Fruit fly (Drosophila melanogaster) whole organism, embryonic: Measurements from ENCODE around the gene CG8117.

Experiments
- CG10366 ChIP-seq: fragments of 200-800 bp; sonication (Bioruptor generic); IDR thresholded peaks from 2 replicates; pipeline ENCODE4 v1.3.6; 2022; ENCODE audit warnings: missing biosample characterization, missing genetic modification characterization
- CG10654 ChIP-seq: fragments of 200-800 bp; sonication (Bioruptor generic); optimal IDR thresholded peaks from 2 replicates; lab custom pipeline; 2016; ENCODE audit warnings: missing biosample characterization, missing genetic modification characterization
- CG11504 ChIP-seq: fragments of 200-800 bp; sonication (Bioruptor generic); optimal IDR thresholded peaks from 3 replicates; lab custom pipeline; 2019; ENCODE audit warnings: missing biosample characterization, mild to moderate bottlenecking, missing genetic modification characterization, moderate library complexity
- CG11695 ChIP-seq: fragments of 200-800 bp; sonication (Bioruptor generic); IDR thresholded peaks from 3 replicates; pipeline ENCODE4 v1.3.6; 2022; ENCODE audit warnings: missing biosample characterization, missing genetic modification characterization
- CG11696 ChIP-seq: fragments of 200-800 bp; sonication (Bioruptor generic); IDR thresholded peaks from 2 replicates; pipeline ENCODE4 v1.3.6; 2022; ENCODE audit warnings: missing biosample characterization, missing genetic modification characterization
- CG15011 ChIP-seq: fragments of 200-800 bp; sonication (Bioruptor generic); optimal IDR thresholded peaks from 3 replicates; lab custom pipeline; 2018; ENCODE audit warnings: missing biosample characterization, mild to moderate bottlenecking, missing genetic modification characterization
- CG15601 ChIP-seq: fragments of 200-800 bp; sonication (Bioruptor generic); optimal IDR thresholded peaks from 3 replicates; lab custom pipeline; 2019; ENCODE audit warnings: missing biosample characterization, mild to moderate bottlenecking, missing genetic modification characterization, moderate library complexity
- CG16813 ChIP-seq: fragments of 200-800 bp; sonication (Bioruptor generic); IDR thresholded peaks from 3 replicates; pipeline ENCODE4 v1.3.6; 2022; ENCODE audit warnings: missing biosample characterization, missing genetic modification characterization; ENCODE audit not compliant: partially characterized antibody
- CG17359 ChIP-seq: fragments of 200-800 bp; sonication (Bioruptor generic); optimal IDR thresholded peaks from 3 replicates; lab custom pipeline; 2018; ENCODE audit warnings: missing biosample characterization, mild to moderate bottlenecking, missing genetic modification characterization, moderate library complexity
- CG17612 ChIP-seq: fragments of 200-800 bp; sonication (Bioruptor generic); IDR thresholded peaks from 2 replicates; pipeline ENCODE4 v1.3.6; 2022; ENCODE audit warnings: missing biosample characterization, missing genetic modification characterization
- CG18599 ChIP-seq: fragments of 200-800 bp; sonication (Bioruptor generic); optimal IDR thresholded peaks from 3 replicates; lab custom pipeline; 2017; ENCODE audit warnings: missing biosample characterization, missing genetic modification characterization, mild to moderate bottlenecking, moderate library complexity, missing genetic modification reagents
- CG32532 ChIP-seq: fragments of 200-800 bp; sonication (Bioruptor generic); IDR thresholded peaks from 2 replicates; pipeline ENCODE4 v1.3.6; 2022; ENCODE audit warnings: missing biosample characterization, missing genetic modification characterization
- CG3726 ChIP-seq: fragments of 200-800 bp; sonication (Bioruptor generic); IDR thresholded peaks from 3 replicates; pipeline ENCODE4, ENCODE4 v1.3.6; 2022; ENCODE audit warnings: missing biosample characterization, missing genetic modification characterization
- CG3847 ChIP-seq: fragments of 200-800 bp; sonication (Bioruptor generic); IDR thresholded peaks from 2 replicates; pipeline ENCODE4 v1.3.6; 2022; ENCODE audit warnings: missing biosample characterization, missing genetic modification characterization
- CG4328 ChIP-seq: fragments of 200-800 bp; sonication (Bioruptor generic); optimal IDR thresholded peaks from 3 replicates; lab custom pipeline; 2017; ENCODE audit warnings: missing biosample characterization, missing genetic modification reagents, missing genetic modification characterization
- CG6654 ChIP-seq: fragments of 200-800 bp; sonication (Bioruptor generic); optimal IDR thresholded peaks from 2 replicates; lab custom pipeline; 2017; ENCODE audit warnings: missing biosample characterization, mild to moderate bottlenecking, missing genetic modification characterization
- CG7556 ChIP-seq: fragments of 200-800 bp; sonication (Bioruptor generic); optimal IDR thresholded peaks from 2 replicates; lab custom pipeline; 2017; ENCODE audit warnings: missing biosample characterization, mild to moderate bottlenecking, missing genetic modification characterization
- CG7786 ChIP-seq: fragments of 200-800 bp; sonication (Bioruptor generic); optimal IDR thresholded peaks from 2 replicates; lab custom pipeline; 2016; ENCODE audit warnings: missing biosample characterization, missing genetic modification characterization
- D19A ChIP-seq: fragments of 200-800 bp; optimal IDR thresholded peaks from 3 replicates; lab custom pipeline; 2019; ENCODE audit warnings: missing biosample characterization, mild to moderate bottlenecking, missing genetic modification characterization, moderate library complexity
- Hr3 ChIP-seq: fragments of 200-800 bp; sonication (Bioruptor generic); optimal IDR thresholded peaks from 3 replicates; lab custom pipeline; 2016; ENCODE audit warnings: missing biosample characterization, missing genetic modification characterization
- Hsf ChIP-seq: fragments of 200-800 bp; sonication (Bioruptor generic); optimal IDR thresholded peaks from 3 replicates; lab custom pipeline; 2016; ENCODE audit warnings: missing biosample characterization, missing genetic modification characterization
- Max ChIP-seq: fragments of 200-800 bp; sonication (Bioruptor generic); optimal IDR thresholded peaks from 2 replicates; lab custom pipeline; 2016; ENCODE audit warnings: missing biosample characterization, mild to moderate bottlenecking, missing genetic modification characterization
- Meics ChIP-seq: fragments of 200-800 bp; sonication (Bioruptor generic); optimal IDR thresholded peaks from 2 replicates; lab custom pipeline; 2017; ENCODE audit warnings: missing biosample characterization, mild to moderate bottlenecking, missing genetic modification characterization
- Mrtf ChIP-seq: fragments of 200-800 bp; sonication (Bioruptor generic); IDR thresholded peaks from 3 replicates; pipeline ENCODE4 v1.3.6; 2022; ENCODE audit warnings: missing biosample characterization, missing genetic modification characterization
- Oli ChIP-seq: fragments of 200-800 bp; sonication (Bioruptor generic); optimal IDR thresholded peaks from 2 replicates; lab custom pipeline; 2018; ENCODE audit warnings: missing biosample characterization, mild to moderate bottlenecking, missing genetic modification characterization, moderate library complexity
- Opbp ChIP-seq: fragments of 200-800 bp; sonication (Bioruptor generic); IDR thresholded peaks from 3 replicates; pipeline ENCODE4 v1.3.6; 2022; ENCODE audit warnings: missing biosample characterization, missing genetic modification characterization; ENCODE audit not compliant: partially characterized antibody
- Rx ChIP-seq: fragments of 200-800 bp; sonication (Bioruptor generic); IDR thresholded peaks from 2 replicates; pipeline ENCODE4 v1.3.6; 2022; ENCODE audit warnings: missing biosample characterization, missing genetic modification characterization
- Sox102F ChIP-seq: fragments of 200-800 bp; sonication (Bioruptor generic); optimal IDR thresholded peaks from 2 replicates; lab custom pipeline; 2018; ENCODE audit warnings: missing biosample characterization, mild to moderate bottlenecking, missing genetic modification characterization, moderate library complexity
- Taf1 ChIP-seq: fragments of 200-800 bp; sonication (Bioruptor generic); IDR thresholded peaks from 2 replicates; pipeline ENCODE4 v1.3.6; 2022; ENCODE audit warnings: missing biosample characterization, missing genetic modification characterization
- Vsx1 ChIP-seq: fragments of 200-800 bp; sonication (Bioruptor generic); optimal IDR thresholded peaks from 2 replicates; lab custom pipeline; 2017; ENCODE audit warnings: missing biosample characterization, mild to moderate bottlenecking, missing genetic modification characterization, missing genetic modification reagents
- ato ChIP-seq: fragments of 200-800 bp; sonication (Bioruptor generic); IDR thresholded peaks from 2 replicates; pipeline ENCODE4 v1.3.6; 2022; ENCODE audit warnings: missing biosample characterization, missing genetic modification characterization; ENCODE audit not compliant: partially characterized antibody
- az2 ChIP-seq: fragments of 200-800 bp; sonication (Bioruptor generic); optimal IDR thresholded peaks from 3 replicates; lab custom pipeline; 2016; ENCODE audit warnings: missing biosample characterization, missing genetic modification characterization
- bsh ChIP-seq, 2 experiments: fragments of 200-800 bp; sonication (Bioruptor generic); optimal IDR thresholded peaks; 2 replicates each; lab custom pipeline; 2017 to 2018; ENCODE audit warnings: mild to moderate bottlenecking in 2 of 2, missing biosample characterization in 2 of 2, missing genetic modification characterization in 2 of 2, moderate library complexity in 1 of 2
- chinmo ChIP-seq: fragments of 200-800 bp; sonication (Bioruptor generic); IDR thresholded peaks from 4 replicates; pipeline ENCODE4 v1.3.6; 2022; ENCODE audit warnings: missing biosample characterization, missing genetic modification characterization; ENCODE audit not compliant: partially characterized antibody
- ci ChIP-seq: fragments of 200-800 bp; sonication (Bioruptor generic); IDR thresholded peaks from 3 replicates; pipeline ENCODE4 v1.3.6; 2022; ENCODE audit warnings: missing biosample characterization, missing genetic modification characterization
- cwo ChIP-seq: fragments of 200-800 bp; sonication (Bioruptor generic); optimal IDR thresholded peaks from 3 replicates; lab custom pipeline; 2017; ENCODE audit warnings: missing biosample characterization, missing genetic modification characterization, mild to moderate bottlenecking, moderate library complexity, missing genetic modification reagents
- gem ChIP-seq: fragments of 200-800 bp; sonication (Bioruptor generic); optimal IDR thresholded peaks from 2 replicates; lab custom pipeline; 2019; ENCODE audit warnings: missing biosample characterization, mild to moderate bottlenecking, missing genetic modification characterization, moderate library complexity
- grau ChIP-seq: fragments of 200-800 bp; optimal IDR thresholded peaks from 3 replicates; lab custom pipeline; 2019; ENCODE audit warnings: missing biosample characterization, mild to moderate bottlenecking, missing genetic modification characterization, moderate library complexity
- ind ChIP-seq: fragments of 200-800 bp; sonication (Bioruptor generic); optimal IDR thresholded peaks from 3 replicates; lab custom pipeline; 2016; ENCODE audit warnings: missing biosample characterization, missing genetic modification characterization
- inv ChIP-seq: fragments of 200-800 bp; sonication (Bioruptor generic); IDR thresholded peaks from 2 replicates; pipeline ENCODE4 v1.3.6; 2022; ENCODE audit warnings: missing biosample characterization, missing genetic modification characterization; ENCODE audit not compliant: partially characterized antibody
- lilli ChIP-seq: fragments of 200-800 bp; sonication (Bioruptor generic); optimal IDR thresholded peaks from 3 replicates; lab custom pipeline; 2016; ENCODE audit warnings: missing biosample characterization, missing genetic modification characterization
- lmd ChIP-seq: fragments of 200-800 bp; sonication (Bioruptor generic); IDR thresholded peaks from 2 replicates; pipeline ENCODE4 v1.3.6; 2022; ENCODE audit warnings: missing biosample characterization, missing genetic modification characterization
- nau ChIP-seq: fragments of 200-800 bp; sonication (Bioruptor generic); optimal IDR thresholded peaks from 3 replicates; lab custom pipeline; 2017; ENCODE audit warnings: missing biosample characterization, mild to moderate bottlenecking, missing genetic modification characterization, missing genetic modification reagents
- sisA ChIP-seq: fragments of 200-800 bp; sonication (Bioruptor generic); IDR thresholded peaks from 2 replicates; pipeline ENCODE4 v1.3.6; 2022; ENCODE audit warnings: missing biosample characterization, missing genetic modification characterization
- stwl ChIP-seq: fragments of 200-800 bp; sonication (Bioruptor generic); optimal IDR thresholded peaks from 3 replicates; lab custom pipeline; 2018; ENCODE audit warnings: missing biosample characterization, mild to moderate bottlenecking, missing genetic modification characterization, moderate library complexity
- tgo ChIP-seq: fragments of 200-800 bp; sonication (Bioruptor generic); IDR thresholded peaks from 3 replicates; pipeline ENCODE4 v1.3.6; 2022; ENCODE audit warnings: missing biosample characterization, missing genetic modification characterization
- toy ChIP-seq: fragments of 200-800 bp; sonication (Bioruptor generic); IDR thresholded peaks from 2 replicates; pipeline ENCODE4 v1.3.6; 2022; ENCODE audit warnings: missing biosample characterization, missing genetic modification characterization
- ttk ChIP-seq: fragments of 200-800 bp; sonication (Bioruptor generic); IDR thresholded peaks from 2 replicates; pipeline ENCODE4 v2.1.2; 2022; ENCODE audit warnings: missing biosample characterization, missing genetic modification characterization
- zfh2 ChIP-seq: fragments of 200-800 bp; sonication (Bioruptor generic); optimal IDR thresholded peaks from 2 replicates; lab custom pipeline; 2016; ENCODE audit warnings: missing biosample characterization, missing genetic modification characterization

CG8117 gene

DNA sequence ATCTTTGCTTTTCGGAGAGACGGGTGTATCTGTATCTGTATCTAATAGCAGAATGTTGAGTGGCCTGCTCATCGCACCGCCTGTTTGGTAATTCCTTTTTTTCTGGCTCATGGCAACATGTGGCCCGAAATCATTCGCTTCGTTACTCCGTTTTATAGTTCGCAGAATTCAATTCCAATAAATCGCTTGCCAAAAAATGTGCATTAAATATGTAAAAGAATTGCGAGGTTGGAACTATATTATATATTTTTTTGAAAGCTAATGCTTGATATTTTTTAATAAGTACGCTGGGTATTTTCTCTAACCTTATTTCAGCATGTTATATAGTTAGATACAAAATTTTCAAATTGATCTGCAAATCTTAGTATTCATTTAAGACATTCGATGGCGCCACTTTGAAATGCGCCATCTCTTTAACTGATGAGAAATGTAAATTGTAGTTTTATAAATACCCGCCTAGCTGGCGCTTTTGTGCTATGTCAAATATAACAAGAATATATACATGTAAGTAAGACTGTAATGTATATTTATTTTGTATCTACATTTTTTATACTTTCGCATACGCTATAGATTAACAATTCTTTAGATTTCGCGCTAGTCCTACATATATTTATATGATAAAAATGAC lies 49.7 kb upstream of the CG8117 start (continued):
- TF ChIP-seq Sox102F (GFP tag; lab: Kevin White, UChicago) (peak; percentile 52), cwo (GFP tag; lab: Kevin White, UChicago) (no peak), lilli (GFP tag; lab: Kevin White, UChicago) (peak; percentile 16), CG18599 (GFP tag; lab: Kevin White, UChicago) (no peak), CG7786 (GFP tag; lab: Kevin White, UChicago) (no peak), ci (GFP tag; lab: Robert Waterston, UW) (peak; percentile 63), CG11695 (GFP tag; lab: Robert Waterston, UW) (0 out of 3 replicates have a peak, but pooled peaks have one; percentile 10), toy (GFP tag; lab: Robert Waterston, UW) (no peak), Max (GFP tag; lab: Kevin White, UChicago) (no peak), Rx (GFP tag; lab: Robert Waterston, UW) (peak; percentile 17; the same call in 1 of the 2 replicates), zfh2 (GFP tag; lab: Kevin White, UChicago) (no peak), CG11504 (tag; lab: Kevin White, UChicago) (peak; percentile 93), Opbp (GFP tag; lab: Robert Waterston, UW) (peak; percentile 62; the same call in 1 of the 3 replicates), ind (GFP tag; lab: Kevin White, UChicago) (peak; percentile 5), CG3726 (GFP tag; lab: Robert Waterston, UW) (peak; percentile 66; the same call in 1 of the 3 replicates), nau (GFP tag; lab: Kevin White, UChicago) (no peak), sisA (GFP tag; lab: Robert Waterston, UW) (peak; percentile 64), CG15601 (tag; lab: Kevin White, UChicago) (peak; percentile 10), Taf1 (GFP tag; lab: Robert Waterston, UW) (peak; percentile 34; the same call in 1 of the 2 replicates), Oli (tag; lab: Kevin White, UChicago) (no peak), inv (GFP tag; lab: Robert Waterston, UW) (0 out of 2 replicates have a peak, but pooled peaks have one; percentile 30), CG10654 (GFP tag; lab: Kevin White, UChicago) (no peak), ttk (peak; percentile 28; the same call in 1 of the 2 replicates), CG3847 (GFP tag; lab: Robert Waterston, UW) (peak; percentile 47), CG17359 (tag; lab: Kevin White, UChicago) (peak; percentile 18), Mrtf (GFP tag; lab: Robert Waterston, UW) (peak; percentile 73), chinmo (GFP tag; lab: Robert Waterston, UW) (0 out of 4 replicates have a peak, but pooled peaks have one; percentile 36), gem (tag; lab: Kevin White, UChicago) (peak; percentile 35), Vsx1 (GFP tag; lab: Kevin White, UChicago) (peak; percentile 8), az2 (GFP tag; lab: Kevin White, UChicago) (peak; percentile 30), Hsf (GFP tag; lab: Kevin White, UChicago) (peak; percentile 30), CG11696 (GFP tag; lab: Robert Waterston, UW) (no peak), Hr3 (GFP tag; lab: Kevin White, UChicago) (no peak), CG6654 (no peak), CG15011 (GFP tag; lab: Kevin White, UChicago) (no peak), Meics (GFP tag; lab: Kevin White, UChicago) (peak; percentile 27), tgo (peak; percentile 49; the same call in 2 of the 3 replicates), CG32532 (GFP tag; lab: Robert Waterston, UW) (peak; percentile 85), CG17612 (no peak), bsh (GFP tag; optimal IDR thresholded peaks at IDR 0.05; lab: Kevin White, UChicago) (peak in 1 of 2 experiments; percentile 2), CG10366 (GFP tag; lab: Robert Waterston, UW) (peak; percentile 20), lmd (peak; percentile 56; the same call in 1 of the 2 replicates), ato (GFP tag; lab: Robert Waterston, UW) (peak; percentile 29; the same call in 1 of the 2 replicates), D19A (peak; percentile 20), stwl (peak; percentile 24), grau (peak; percentile 26), CG16813 (GFP tag; lab: Robert Waterston, UW) (peak; percentile 61), CG4328 (GFP tag; lab: Kevin White, UChicago) (no peak), CG7556 (GFP tag; lab: Kevin White, UChicago) (no peak)
